Worm (Caenorhabditis elegans) whole organism, late embryonic: Measurements from ENCODE around the gene mrpl-40.

ENCODE experiments used
- ceh-34 ChIP-seq: sonication (generic microtip); optimal IDR thresholded peaks from 2 replicates; lab custom pipeline; 2016; ENCODE audit warnings: mild to moderate bottlenecking, missing genetic modification characterization, missing compliant biosample characterization
- lin-11 ChIP-seq: fragments of 200-800 bp; sonication (Bioruptor generic); optimal IDR thresholded peaks from 2 replicates; lab custom pipeline; 2018; ENCODE audit warnings: mild to moderate bottlenecking, missing genetic modification characterization, missing compliant biosample characterization
- odd-2 ChIP-seq: sonication (generic microtip); optimal IDR thresholded peaks from 2 replicates; lab custom pipeline; 2017; ENCODE audit warnings: antibody characterized with exemption, mild to moderate bottlenecking, missing genetic modification characterization, missing compliant biosample characterization
- pha-4 ChIP-seq: fragments of 150-350 bp; optimal IDR thresholded peaks from 2 replicates; lab custom pipeline; 2018; ENCODE audit warnings: missing biosample characterization, missing genetic modification reagents, missing genetic modification characterization
- tbx-2 ChIP-seq: sonication (generic microtip); optimal IDR thresholded peaks from 2 replicates; lab custom pipeline; 2016; ENCODE audit warnings: missing genetic modification characterization, missing compliant biosample characterization

ce11 chrIII:92247-92646 lies 4.9 kb downstream of the mrpl-40 start:
- TF ChIP-seq pha-4 (tag; lab: Kevin White, UChicago) (no peak), ceh-34 (no peak), tbx-2 (tag; lab: Kevin White, UChicago) (no peak), odd-2 (tag; lab: Kevin White, UChicago) (no peak), lin-11 (no peak)
